Fruit fly (Drosophila melanogaster): ENCODE measurements around the gene CG13679.
"Not testable (repeated sequence)": the region's sequence is repeated elsewhere in the genome, so short reads cannot be mapped to it uniquely, and the experiment has no call there.

The CG13679 gene

DNA sequence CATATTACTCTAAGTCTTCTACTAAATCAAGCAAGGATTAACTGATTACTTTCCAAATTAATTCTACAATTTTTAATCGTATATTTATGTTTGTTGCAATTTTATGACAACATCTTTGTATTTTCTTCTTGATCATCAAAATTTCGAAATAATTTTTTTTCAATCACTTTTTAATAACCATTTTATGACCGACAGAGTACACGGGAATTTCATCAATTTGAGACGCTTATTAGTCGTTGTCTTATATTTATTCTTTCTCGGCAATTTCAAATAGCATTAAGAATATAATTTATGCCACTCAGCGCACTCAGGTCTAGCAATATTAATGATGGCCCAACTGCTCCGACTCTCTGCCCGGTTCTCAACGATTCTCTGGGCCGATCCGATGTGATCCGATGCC lies 12.4 kb downstream of the CG13679 start, which contains the start of gene CG8012:
CG8012 (plus strand) TSS at position 301 of the 400 bp plus-strand sequence.
- no peak for TF ChIP-seq Sin3A (optimal IDR thresholded peaks at IDR 0.05)
- no peak for TF ChIP-seq h (optimal IDR thresholded peaks at IDR 0.05)
- TF ChIP-seq ttk (optimal IDR thresholded peaks at IDR 0.05) = no peak
- TF ChIP-seq psq (optimal IDR thresholded peaks at IDR 0.05) = no peak
- TF ChIP-seq Myc (optimal IDR thresholded peaks at IDR 0.05) = no peak
- no peak for TF ChIP-seq insv (optimal IDR thresholded peaks at IDR 0.05)

dm6 chr3L:8218883-8219282 lies 16.3 kb downstream of the CG13679 start, which contains the start of gene CG13674:
CG13674 (minus strand) TSS chr3L:8218983.
- no peak for TF ChIP-seq insv (optimal IDR thresholded peaks at IDR 0.05)
- TF ChIP-seq ttk (optimal IDR thresholded peaks at IDR 0.05) = no peak
- TF ChIP-seq h (optimal IDR thresholded peaks at IDR 0.05) = no peak
- no peak for TF ChIP-seq psq (optimal IDR thresholded peaks at IDR 0.05)
- TF ChIP-seq Sin3A (optimal IDR thresholded peaks at IDR 0.05) = no peak
- TF ChIP-seq Myc (optimal IDR thresholded peaks at IDR 0.05) = no peak

DNA sequence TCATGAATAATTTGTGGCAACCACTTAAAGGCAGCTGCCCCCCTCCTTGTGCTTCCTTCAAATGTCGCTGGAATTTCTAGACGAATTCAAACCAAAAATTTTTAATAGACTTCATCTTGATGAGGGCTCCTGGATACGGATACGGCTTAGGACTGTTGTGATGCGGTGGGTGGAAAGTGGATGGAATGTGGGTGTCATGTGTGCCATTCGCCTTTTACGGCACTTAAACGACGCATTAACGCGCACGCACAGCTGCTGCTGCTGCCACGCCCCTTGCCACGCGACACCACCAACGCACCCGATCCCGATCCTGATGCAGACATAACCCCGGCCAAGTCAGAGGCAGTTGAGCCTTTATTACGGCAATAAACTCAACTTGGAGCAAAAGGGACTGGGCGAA lies 17.1 kb downstream of the CG13679 start:
- TF ChIP-seq Myc (optimal IDR thresholded peaks at IDR 0.05) = no peak
- no peak for TF ChIP-seq h (optimal IDR thresholded peaks at IDR 0.05)
- TF ChIP-seq psq (optimal IDR thresholded peaks at IDR 0.05) = no peak
- TF ChIP-seq ttk (optimal IDR thresholded peaks at IDR 0.05) = no peak
- TF ChIP-seq insv (optimal IDR thresholded peaks at IDR 0.05) = no peak
- no peak for TF ChIP-seq Sin3A (optimal IDR thresholded peaks at IDR 0.05)

DNA sequence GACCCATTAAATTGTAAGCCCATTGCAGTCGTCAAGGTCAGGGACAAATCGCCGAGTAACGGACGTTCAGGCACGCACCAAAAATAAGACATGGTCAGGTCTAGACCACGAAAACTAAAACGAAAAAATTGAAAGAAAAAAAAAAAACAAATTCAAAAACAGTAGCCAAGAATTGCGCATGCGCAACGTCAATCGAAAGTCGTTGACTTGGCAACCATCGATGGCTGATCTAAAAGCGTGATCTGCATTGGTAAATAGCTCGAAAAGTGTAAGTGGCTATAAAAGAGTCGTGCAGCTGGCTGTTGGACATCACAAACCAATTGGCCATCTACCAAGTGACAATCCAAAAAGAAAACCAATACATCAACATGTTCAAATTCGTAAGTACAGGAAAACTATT lies 19.2 kb downstream of the CG13679 start, which contains the start of gene CG13678:
CG13678 (plus strand) TSS at position 307 of the 400 bp plus-strand sequence.
- TF ChIP-seq psq (optimal IDR thresholded peaks at IDR 0.05) (no peak), h (optimal IDR thresholded peaks at IDR 0.05) (no peak)

- no peak for TF ChIP-seq h (optimal IDR thresholded peaks at IDR 0.05)
- TF ChIP-seq insv (optimal IDR thresholded peaks at IDR 0.05) = no peak
- TF ChIP-seq ttk (optimal IDR thresholded peaks at IDR 0.05) = no peak
- TF ChIP-seq Myc (optimal IDR thresholded peaks at IDR 0.05) = no peak
- no peak for TF ChIP-seq Sin3A (optimal IDR thresholded peaks at IDR 0.05)
- no peak for TF ChIP-seq psq (optimal IDR thresholded peaks at IDR 0.05)
These were observed 26.3 kb downstream of the CG13679 start, which contains the start of gene eIF4E3 for dm6 chr3L:8228924-8229323. eIF4E3 (plus strand) TSS chr3L:8229224.

dm6 chr3L:8238347-8238746 lies 35.8 kb downstream of the CG13679 start, which contains the start of gene Dscam4:
Dscam4 (plus strand) TSS chr3L:8238647.
- TF ChIP-seq insv, h, ttk (optimal IDR thresholded peaks at IDR 0.05): not testable (repeated sequence)

DNA sequence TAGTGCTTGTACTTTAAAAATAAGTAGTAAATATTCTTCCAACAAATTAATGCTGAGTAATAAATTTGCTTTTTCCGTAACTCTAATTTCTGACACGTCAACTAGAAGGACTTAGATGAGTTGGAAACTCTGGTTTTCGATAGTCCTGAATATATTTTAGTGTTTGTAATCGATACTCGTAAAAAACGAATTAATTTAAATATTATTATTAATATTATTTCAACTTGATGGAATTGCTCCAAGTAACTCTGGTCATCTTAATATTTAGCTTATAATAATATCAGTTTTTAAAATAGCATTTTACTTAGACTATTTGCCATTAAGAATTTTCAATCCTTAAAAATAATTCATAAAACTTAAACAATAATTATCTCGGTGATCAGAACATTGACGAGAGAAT lies 37.9 kb downstream of the CG13679 start, which contains the start of gene CG7213:
CG7213 (minus strand) TSS at position 101 of the 400 bp plus-strand sequence.
- TF ChIP-seq Myc (optimal IDR thresholded peaks at IDR 0.05) = no peak
- no peak for TF ChIP-seq ttk (optimal IDR thresholded peaks at IDR 0.05)
- TF ChIP-seq Sin3A (optimal IDR thresholded peaks at IDR 0.05) = no peak
- no peak for TF ChIP-seq insv (optimal IDR thresholded peaks at IDR 0.05)
- no peak for TF ChIP-seq psq (optimal IDR thresholded peaks at IDR 0.05)
- TF ChIP-seq h (optimal IDR thresholded peaks at IDR 0.05) = no peak

DNA sequence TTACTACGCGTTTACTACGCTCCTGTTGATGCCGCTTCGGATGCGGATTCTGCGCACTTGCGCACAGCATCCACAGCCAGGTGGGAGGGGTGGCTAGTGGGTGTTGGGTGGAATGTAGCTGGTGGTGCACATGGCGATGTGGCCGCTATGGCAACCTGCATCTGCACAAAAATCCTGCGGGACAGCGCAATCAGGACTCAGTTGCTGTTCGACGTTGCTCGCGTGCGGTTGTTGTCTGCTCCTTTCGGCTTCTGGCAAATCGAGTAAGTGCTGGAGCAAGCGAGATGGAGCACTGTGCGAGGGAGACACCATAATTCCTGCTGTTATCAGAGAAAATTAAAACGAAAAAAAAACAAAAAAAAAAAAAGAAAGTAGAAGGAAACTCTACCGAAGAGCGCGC lies 38.3 kb downstream of the CG13679 start:
- TF ChIP-seq insv (optimal IDR thresholded peaks at IDR 0.05) = no peak
- TF ChIP-seq Sin3A (optimal IDR thresholded peaks at IDR 0.05) = no peak
- no peak for TF ChIP-seq h (optimal IDR thresholded peaks at IDR 0.05)
- no peak for TF ChIP-seq Myc (optimal IDR thresholded peaks at IDR 0.05)
- no peak for TF ChIP-seq ttk (optimal IDR thresholded peaks at IDR 0.05)
- TF ChIP-seq psq (optimal IDR thresholded peaks at IDR 0.05) = no peak

Data from Kc167 (cell line).